Worm (Caenorhabditis elegans) whole organism, young adult: ENCODE data around the gene klp-7.

Experiments used
- C06A6.2 ChIP-seq: fragments of 200-800 bp; sonication (Bioruptor generic); conservative IDR thresholded peaks from 2 replicates; pipeline ENCODE4 v1.3.6; 2022; ENCODE audit warnings: missing genetic modification characterization, missing compliant biosample characterization
- F33H1.4 ChIP-seq: fragments of 200-800 bp; sonication (Bioruptor generic); IDR thresholded peaks from 2 replicates; pipeline ENCODE4 v1.3.6; 2022; ENCODE audit warnings: missing genetic modification reagents, missing genetic modification characterization, missing compliant biosample characterization
- F49E8.2 ChIP-seq: sonication (generic microtip); optimal IDR thresholded peaks from 3 replicates; lab custom pipeline; 2017; ENCODE audit warnings: missing genetic modification characterization, mild to moderate bottlenecking, missing compliant biosample characterization, antibody characterized with exemption, moderate library complexity; ENCODE audit not compliant: insufficient read depth
- F57C9.4 ChIP-seq: sonication (generic microtip); optimal IDR thresholded peaks from 2 replicates; lab custom pipeline; 2017; ENCODE audit warnings: mild to moderate bottlenecking, missing genetic modification characterization, missing compliant biosample characterization
- T26A5.8 ChIP-seq: sonication (generic microtip); optimal IDR thresholded peaks from 2 replicates; lab custom pipeline; 2016; ENCODE audit warnings: missing genetic modification characterization, missing compliant biosample characterization
- Y53G8AR.9 ChIP-seq: fragments of 200-800 bp; sonication (Bioruptor generic); conservative IDR thresholded peaks from 2 replicates; pipeline ENCODE4 v1.3.6; 2022; ENCODE audit warnings: missing genetic modification reagents, missing genetic modification characterization, missing compliant biosample characterization
- Y67H2A.10 ChIP-seq: fragments of 200-800 bp; sonication (Bioruptor generic); conservative IDR thresholded peaks from 2 replicates; pipeline ENCODE4 v1.3.6; 2022; ENCODE audit warnings: missing genetic modification reagents, missing genetic modification characterization, missing compliant biosample characterization
- ama-1 ChIP-seq, 3 experiments: fragments of 150-350 bp in 1 of 3; sonication (generic microtip) in 2 of 3; optimal IDR thresholded peaks; 2 replicates each; lab custom pipeline; 2014 to 2018; ENCODE audit warnings: missing biosample characterization in 2 of 3, missing genetic modification characterization in 2 of 3, missing genetic modification reagents in 2 of 3
- attf-3 ChIP-seq: fragments of 200-800 bp; sonication (Bioruptor generic); conservative IDR thresholded peaks from 2 replicates; pipeline ENCODE4 v1.3.6; 2022; ENCODE audit warnings: missing genetic modification reagents, missing genetic modification characterization, missing compliant biosample characterization
- ccch-3 ChIP-seq: fragments of 200-800 bp; sonication (Bioruptor generic); optimal IDR thresholded peaks from 2 replicates; lab custom pipeline; 2018; ENCODE audit warnings: mild to moderate bottlenecking, missing genetic modification characterization, missing compliant biosample characterization
- ceh-100 ChIP-seq: fragments of 200-800 bp; sonication (Bioruptor generic); IDR thresholded peaks from 2 replicates; pipeline ENCODE4 v1.3.6; 2022; ENCODE audit warnings: missing genetic modification reagents, missing genetic modification characterization, missing compliant biosample characterization
- ceh-40 ChIP-seq: fragments of 200-800 bp; sonication (Bioruptor generic); IDR thresholded peaks from 2 replicates; pipeline ENCODE4 v1.3.6; 2022; ENCODE audit warnings: missing genetic modification characterization, missing compliant biosample characterization
- ekl-4 ChIP-seq: fragments of 200-800 bp; sonication (Bioruptor generic); IDR thresholded peaks from 2 replicates; pipeline ENCODE4 v1.3.6; 2022; ENCODE audit warnings: missing genetic modification reagents, missing genetic modification characterization, missing compliant biosample characterization
- fkh-3 ChIP-seq: sonication (generic microtip); optimal IDR thresholded peaks from 2 replicates; lab custom pipeline; 2016; ENCODE audit warnings: mild to moderate bottlenecking, missing genetic modification characterization, missing compliant biosample characterization
- hlh-12 ChIP-seq: sonication (generic microtip); optimal IDR thresholded peaks from 2 replicates; lab custom pipeline; 2016; ENCODE audit warnings: missing genetic modification characterization, missing compliant biosample characterization
- hlh-26 ChIP-seq: fragments of 200-800 bp; sonication (Bioruptor generic); conservative IDR thresholded peaks from 2 replicates; pipeline ENCODE4 v1.3.6; 2022; ENCODE audit warnings: missing genetic modification reagents, missing genetic modification characterization, missing compliant biosample characterization
- hmg-20 ChIP-seq: fragments of 200-800 bp; sonication (Bioruptor generic); IDR thresholded peaks from 2 replicates; pipeline ENCODE4 v1.3.6; 2022; ENCODE audit warnings: missing genetic modification reagents, missing genetic modification characterization, missing compliant biosample characterization
- hsf-1 ChIP-seq: fragments of 200-800 bp; sonication (Bioruptor generic); IDR thresholded peaks from 2 replicates; pipeline ENCODE4 v1.3.6; 2022; ENCODE audit warnings: missing genetic modification reagents, missing genetic modification characterization, missing compliant biosample characterization
- lag-1 ChIP-seq: fragments of 200-800 bp; sonication (Bioruptor generic); IDR thresholded peaks from 2 replicates; pipeline ENCODE4 v1.3.6; 2022; ENCODE audit warnings: missing genetic modification reagents, missing genetic modification characterization, missing compliant biosample characterization
- lin-35 ChIP-seq, 3 experiments: fragments of 150-350 bp in 2 of 3; sonication (generic microtip) in 1 of 3; optimal IDR thresholded peaks; 2 replicates each; lab custom pipeline; 2014 to 2018; ENCODE audit warnings: missing biosample characterization in 3 of 3, missing genetic modification characterization in 3 of 3, missing genetic modification reagents in 3 of 3
- madf-10 ChIP-seq: sonication (generic microtip); optimal IDR thresholded peaks from 2 replicates; lab custom pipeline; 2016; ENCODE audit warnings: mild to moderate bottlenecking, missing genetic modification characterization, missing compliant biosample characterization
- madf-3 ChIP-seq: fragments of 200-800 bp; sonication (Bioruptor generic); IDR thresholded peaks from 2 replicates; pipeline ENCODE4 v1.3.6; 2022; ENCODE audit warnings: missing genetic modification reagents, missing genetic modification characterization, missing compliant biosample characterization
- madf-6 ChIP-seq: fragments of 200-800 bp; sonication (Bioruptor generic); IDR thresholded peaks from 2 replicates; pipeline ENCODE4 v1.3.6; 2022; ENCODE audit warnings: missing genetic modification reagents, missing genetic modification characterization, missing compliant biosample characterization
- mes-4 ChIP-seq: sonication (generic microtip); optimal IDR thresholded peaks from 2 replicates; lab custom pipeline; 2016; ENCODE audit warnings: missing genotype, missing genetic modification characterization, missing compliant biosample characterization
- mxl-1 ChIP-seq: sonication (generic microtip); optimal IDR thresholded peaks from 2 replicates; lab custom pipeline; 2016; ENCODE audit warnings: missing genetic modification characterization, missing compliant biosample characterization
- nfya-1 ChIP-seq: sonication (generic microtip); optimal IDR thresholded peaks from 2 replicates; lab custom pipeline; 2017; ENCODE audit warnings: antibody characterized with exemption, missing compliant biosample characterization, missing genetic modification characterization, borderline replicate concordance; ENCODE audit not compliant: insufficient read depth
- nfya-2 ChIP-seq: fragments of 200-800 bp; sonication (Bioruptor generic); IDR thresholded peaks from 2 replicates; pipeline ENCODE4 v1.3.6; 2022; ENCODE audit warnings: missing genetic modification reagents, missing genetic modification characterization, missing compliant biosample characterization
- nhr-120 ChIP-seq: fragments of 200-800 bp; sonication (Bioruptor generic); IDR thresholded peaks from 2 replicates; pipeline ENCODE4 v1.3.6; 2022; ENCODE audit warnings: missing genetic modification characterization, missing compliant biosample characterization
- nhr-27 ChIP-seq: fragments of 200-800 bp; sonication (Bioruptor generic); optimal IDR thresholded peaks from 2 replicates; lab custom pipeline; 2018; ENCODE audit warnings: mild to moderate bottlenecking, missing genetic modification characterization, moderate library complexity, missing compliant biosample characterization
- pbrm-1 ChIP-seq: fragments of 200-800 bp; sonication (Bioruptor generic); IDR thresholded peaks from 2 replicates; pipeline ENCODE4 v1.3.6; 2022; ENCODE audit warnings: missing genetic modification reagents, missing genetic modification characterization, missing compliant biosample characterization
- rcor-1 ChIP-seq: fragments of 200-800 bp; sonication (Bioruptor generic); IDR thresholded peaks from 2 replicates; pipeline ENCODE4 v1.3.6; 2022; ENCODE audit warnings: missing genetic modification reagents, missing genetic modification characterization, missing compliant biosample characterization
- rec-8 ChIP-seq, 2 experiments: sonication (generic microtip); optimal IDR thresholded peaks; 2 replicates each; lab custom pipeline; 2016; ENCODE audit warnings: mild to moderate bottlenecking in 2 of 2, missing genetic modification characterization in 2 of 2, missing genetic modification reagents in 2 of 2, missing genotype in 2 of 2, missing biosample characterization in 1 of 2, missing compliant biosample characterization in 1 of 2, moderate library complexity in 1 of 2
- repo-1 ChIP-seq: sonication (generic microtip); optimal IDR thresholded peaks from 2 replicates; lab custom pipeline; 2017; ENCODE audit warnings: mild to moderate bottlenecking, missing genetic modification characterization, missing compliant biosample characterization
- snpc-1.1 ChIP-seq: sonication (generic microtip); optimal IDR thresholded peaks from 2 replicates; lab custom pipeline; 2017; ENCODE audit warnings: missing genetic modification characterization, mild to moderate bottlenecking, missing compliant biosample characterization, antibody characterized with exemption, moderate library complexity, missing genotype, missing genetic modification reagents; ENCODE audit not compliant: insufficient read depth
- snpc-1.3 ChIP-seq: sonication (generic microtip); optimal IDR thresholded peaks from 2 replicates; lab custom pipeline; 2017; ENCODE audit warnings: missing genetic modification characterization, mild to moderate bottlenecking, missing compliant biosample characterization, antibody characterized with exemption, moderate library complexity, missing genotype, missing genetic modification reagents; ENCODE audit not compliant: insufficient read depth
- unc-130 ChIP-seq: sonication (generic microtip); optimal IDR thresholded peaks from 2 replicates; lab custom pipeline; 2016; ENCODE audit warnings: missing genetic modification reagents, missing genetic modification characterization, missing compliant biosample characterization
- xnd-1 ChIP-seq: sonication (generic microtip); optimal IDR thresholded peaks from 2 replicates; lab custom pipeline; 2016; ENCODE audit warnings: missing genotype, missing genetic modification reagents, missing genetic modification characterization, missing compliant biosample characterization
- ztf-25 ChIP-seq: fragments of 200-800 bp; sonication (Bioruptor generic); IDR thresholded peaks from 2 replicates; pipeline ENCODE4 v1.3.6; 2022; ENCODE audit warnings: missing genetic modification reagents, missing genetic modification characterization, missing compliant biosample characterization
- ztf-3 ChIP-seq: fragments of 200-800 bp; sonication (Bioruptor generic); optimal IDR thresholded peaks from 2 replicates; lab custom pipeline; 2018; ENCODE audit warnings: mild to moderate bottlenecking, missing genetic modification characterization, missing compliant biosample characterization
- ztf-6 ChIP-seq: fragments of 200-800 bp; sonication (Bioruptor generic); IDR thresholded peaks from 2 replicates; pipeline ENCODE4 v1.3.6; 2022; ENCODE audit warnings: missing genetic modification reagents, missing genetic modification characterization, missing compliant biosample characterization

The klp-7 gene

DNA sequence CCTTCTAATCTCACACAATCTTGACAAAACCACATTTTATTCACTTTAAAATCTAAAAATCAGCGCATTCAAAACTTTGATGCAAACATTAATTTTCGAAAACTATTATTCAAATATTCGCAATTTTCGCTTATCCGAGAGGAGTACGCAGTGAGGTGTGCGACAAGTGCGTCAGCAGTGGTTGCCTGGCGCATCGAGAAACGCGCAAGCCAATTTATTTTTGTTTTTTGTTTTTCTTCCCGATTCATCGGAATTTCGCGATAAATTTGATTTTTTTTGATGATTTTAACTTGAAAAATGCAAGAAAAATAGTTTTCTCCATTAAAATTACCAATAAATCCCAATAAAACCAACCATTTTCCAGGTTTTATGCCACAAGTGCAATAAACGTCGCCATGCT, 43.1 kb downstream of the klp-7 start, which contains the start of the genes fbxb-85 and hex-3 (continued):
- TF ChIP-seq lin-35 (GFP tag; optimal IDR thresholded peaks at IDR 0.05; lab: Kevin White, UChicago) (peak; percentile 30 to 95 (median 76)), Y53G8AR.9 (GFP tag; lab: Robert Waterston, UW) (peak; percentile 96), madf-6 (GFP tag; lab: Robert Waterston, UW) (peak; percentile 88), hlh-26 (GFP tag; lab: Robert Waterston, UW) (no peak), ztf-25 (no peak), ccch-3 (GFP tag; lab: Kevin White, UChicago) (no peak), ceh-100 (GFP tag; lab: Robert Waterston, UW) (peak; percentile 93), hmg-20 (GFP tag; lab: Robert Waterston, UW) (peak; percentile 85), snpc-1.1 (tag; lab: Kevin White, UChicago) (peak; percentile 71), madf-3 (GFP tag; lab: Robert Waterston, UW) (no peak; the same call in 1 of the 2 replicates), F33H1.4 (GFP tag; lab: Robert Waterston, UW) (peak; percentile 78), snpc-1.3 (tag; lab: Kevin White, UChicago) (peak; percentile 87), xnd-1 (tag; lab: Kevin White, UChicago) (peak; percentile 74), ceh-40 (GFP tag; lab: Robert Waterston, UW) (no peak), madf-10 (tag; lab: Kevin White, UChicago) (peak; percentile 65), ama-1 (optimal IDR thresholded peaks at IDR 0.05; lab: Kevin White, UChicago) (peak; percentile 2), ama-1 (GFP tag; optimal IDR thresholded peaks at IDR 0.05; lab: Kevin White, UChicago) (peak in 1 of 2 experiments; percentile 29), C06A6.2 (GFP tag; lab: Robert Waterston, UW) (peak; percentile 79), T26A5.8 (tag; lab: Kevin White, UChicago) (no peak), lag-1 (GFP tag; lab: Robert Waterston, UW) (0 out of 2 replicates have a peak, but pooled peaks have one; percentile 35), F57C9.4 (peak; percentile 22), mes-4 (tag; lab: Kevin White, UChicago) (no peak), nhr-27 (tag; lab: Kevin White, UChicago) (no peak), Y67H2A.10 (GFP tag; lab: Robert Waterston, UW) (no peak), nfya-2 (GFP tag; lab: Robert Waterston, UW) (0 out of 2 replicates have a peak, but pooled peaks have one; percentile 56), F49E8.2 (tag; lab: Kevin White, UChicago) (peak; percentile 65), hlh-12 (tag; lab: Kevin White, UChicago) (no peak), ztf-6 (no peak), attf-3 (GFP tag; lab: Robert Waterston, UW) (no peak), repo-1 (tag; lab: Kevin White, UChicago) (peak; percentile 90), rec-8 (tag; optimal IDR thresholded peaks at IDR 0.05; lab: Kevin White, UChicago) (peak in 1 of 2 experiments; percentile 45), unc-130 (GFP tag; lab: Kevin White, UChicago) (peak; percentile 77), pbrm-1 (peak; percentile 93), mxl-1 (tag; lab: Kevin White, UChicago) (no peak), fkh-3 (tag; lab: Kevin White, UChicago) (no peak), nhr-120 (GFP tag; lab: Robert Waterston, UW) (no peak), ekl-4 (GFP tag; lab: Robert Waterston, UW) (peak; percentile 93), ztf-3 (peak; percentile 29), rcor-1 (GFP tag; lab: Robert Waterston, UW) (peak; percentile 93), hsf-1 (GFP tag; lab: Robert Waterston, UW) (peak; percentile 81), nfya-1 (tag; lab: Kevin White, UChicago) (no peak)
